Worm (Caenorhabditis elegans): Measurements from ENCODE around the gene dct-18.

The dct-18 gene

ce11 chrII:12931456-12931923, at the start of gene dct-18:
Gene dct-18 (plus strand): TSS chrII:12931873.
- TF ChIP-seq ref-1 (GFP tag; conservative IDR thresholded peaks at IDR 0.05) (no peak), ztf-29 (GFP tag; IDR thresholded peaks at IDR 0.05) (no peak), flt-1 (GFP tag; IDR thresholded peaks at IDR 0.05) (no peak), cog-1 (tag; optimal IDR thresholded peaks at IDR 0.05) (no peak), tab-1 (GFP tag; IDR thresholded peaks at IDR 0.05) (no peak), T22C8.4 (GFP tag; IDR thresholded peaks at IDR 0.05) (no peak), med-1 (GFP tag; optimal IDR thresholded peaks at IDR 0.05; ENCODE audit: insufficient read depth) (no peak), ztf-23 (GFP tag; IDR thresholded peaks at IDR 0.05) (no peak), klf-2 (GFP tag; conservative IDR thresholded peaks at IDR 0.05) (no peak)

ce11 chrII:12884972-12885371, 46.7 kb upstream of the dct-18 start, which contains the start of gene sra-14:
Gene sra-14 (plus strand): TSS chrII:12885272.
- TF ChIP-seq ztf-29 (GFP tag; IDR thresholded peaks at IDR 0.05) = no peak
- TF ChIP-seq ref-1 (GFP tag; conservative IDR thresholded peaks at IDR 0.05) = no peak
- no peak for TF ChIP-seq cog-1 (tag; optimal IDR thresholded peaks at IDR 0.05)
- no peak for TF ChIP-seq ztf-23 (GFP tag; IDR thresholded peaks at IDR 0.05)
- TF ChIP-seq flt-1 (GFP tag; IDR thresholded peaks at IDR 0.05) = no peak
- no peak for TF ChIP-seq med-1 (GFP tag; optimal IDR thresholded peaks at IDR 0.05; ENCODE audit: insufficient read depth)
- no peak for TF ChIP-seq tab-1 (GFP tag; IDR thresholded peaks at IDR 0.05)
- TF ChIP-seq T22C8.4 (GFP tag; IDR thresholded peaks at IDR 0.05) = no peak
- TF ChIP-seq klf-2 (GFP tag; conservative IDR thresholded peaks at IDR 0.05) = no peak

- TF ChIP-seq ztf-29 (GFP tag; IDR thresholded peaks at IDR 0.05) (no peak), flt-1 (GFP tag; IDR thresholded peaks at IDR 0.05) (no peak), T22C8.4 (GFP tag; IDR thresholded peaks at IDR 0.05) (no peak), cog-1 (tag; optimal IDR thresholded peaks at IDR 0.05) (no peak), klf-2 (GFP tag; conservative IDR thresholded peaks at IDR 0.05) (no peak)
These were observed 43.2 kb upstream of the dct-18 start, which contains the start of gene F35C5.3 for ce11 chrII:12888471-12888870. Gene F35C5.3 (plus strand): TSS chrII:12888771.

ce11 chrII:12892407-12892806, 39.3 kb upstream of the dct-18 start:
- TF ChIP-seq med-1 (GFP tag; optimal IDR thresholded peaks at IDR 0.05; ENCODE audit: insufficient read depth) = no peak
- no peak for TF ChIP-seq flt-1 (GFP tag; IDR thresholded peaks at IDR 0.05)
- no peak for TF ChIP-seq ztf-23 (GFP tag; IDR thresholded peaks at IDR 0.05)
- no peak for TF ChIP-seq ztf-29 (GFP tag; IDR thresholded peaks at IDR 0.05)
- no peak for TF ChIP-seq ref-1 (GFP tag; conservative IDR thresholded peaks at IDR 0.05)
- TF ChIP-seq klf-2 (GFP tag; conservative IDR thresholded peaks at IDR 0.05) = no peak
- no peak for TF ChIP-seq T22C8.4 (GFP tag; IDR thresholded peaks at IDR 0.05)
- TF ChIP-seq cog-1 (tag; optimal IDR thresholded peaks at IDR 0.05) = no peak
- no peak for TF ChIP-seq tab-1 (GFP tag; IDR thresholded peaks at IDR 0.05)

ce11 chrII:12895078-12895670, 36.5 kb upstream of the dct-18 start, which contains the start of the genes clec-62 and clec-63:
Gene clec-62 (minus strand): TSS chrII:12895128.
Gene clec-63 (plus strand): TSS chrII:12895638.
- TF ChIP-seq ztf-23 (GFP tag; IDR thresholded peaks at IDR 0.05) (no peak), klf-2 (GFP tag; conservative IDR thresholded peaks at IDR 0.05) (no peak), ztf-29 (GFP tag; IDR thresholded peaks at IDR 0.05) (no peak), med-1 (GFP tag; optimal IDR thresholded peaks at IDR 0.05; ENCODE audit: insufficient read depth) (no peak), cog-1 (tag; optimal IDR thresholded peaks at IDR 0.05) (no peak), T22C8.4 (GFP tag; IDR thresholded peaks at IDR 0.05) (no peak), ref-1 (GFP tag; conservative IDR thresholded peaks at IDR 0.05) (no peak), tab-1 (GFP tag; IDR thresholded peaks at IDR 0.05) (no peak), flt-1 (GFP tag; IDR thresholded peaks at IDR 0.05) (no peak)

- TF ChIP-seq klf-2 (GFP tag; conservative IDR thresholded peaks at IDR 0.05) (no peak), ztf-29 (GFP tag; IDR thresholded peaks at IDR 0.05) (no peak), tab-1 (GFP tag; IDR thresholded peaks at IDR 0.05) (no peak), flt-1 (GFP tag; IDR thresholded peaks at IDR 0.05) (no peak), med-1 (GFP tag; optimal IDR thresholded peaks at IDR 0.05; ENCODE audit: insufficient read depth) (no peak), cog-1 (tag; optimal IDR thresholded peaks at IDR 0.05) (no peak), T22C8.4 (GFP tag; IDR thresholded peaks at IDR 0.05) (no peak), ztf-23 (GFP tag; IDR thresholded peaks at IDR 0.05) (no peak), ref-1 (GFP tag; conservative IDR thresholded peaks at IDR 0.05) (no peak)
These were observed 35.0 kb upstream of the dct-18 start for ce11 chrII:12896666-12897065.

ce11 chrII:12897361-12897760, 34.3 kb upstream of the dct-18 start:
- TF ChIP-seq flt-1 (GFP tag; IDR thresholded peaks at IDR 0.05) (no peak), ztf-23 (GFP tag; IDR thresholded peaks at IDR 0.05) (no peak), klf-2 (GFP tag; conservative IDR thresholded peaks at IDR 0.05) (no peak), ztf-29 (GFP tag; IDR thresholded peaks at IDR 0.05) (no peak), tab-1 (GFP tag; IDR thresholded peaks at IDR 0.05) (no peak), cog-1 (tag; optimal IDR thresholded peaks at IDR 0.05) (no peak)

ce11 chrII:12897942-12898341, 33.7 kb upstream of the dct-18 start, which contains the start of gene clec-64:
Gene clec-64 (plus strand): TSS chrII:12898242.
- TF ChIP-seq ztf-29 (GFP tag; IDR thresholded peaks at IDR 0.05) = no peak
- TF ChIP-seq med-1 (GFP tag; optimal IDR thresholded peaks at IDR 0.05; ENCODE audit: insufficient read depth) = no peak
- no peak for TF ChIP-seq cog-1 (tag; optimal IDR thresholded peaks at IDR 0.05)
- no peak for TF ChIP-seq ref-1 (GFP tag; conservative IDR thresholded peaks at IDR 0.05)
- TF ChIP-seq tab-1 (GFP tag; IDR thresholded peaks at IDR 0.05) = no peak
- no peak for TF ChIP-seq ztf-23 (GFP tag; IDR thresholded peaks at IDR 0.05)
- no peak for TF ChIP-seq klf-2 (GFP tag; conservative IDR thresholded peaks at IDR 0.05)
- TF ChIP-seq T22C8.4 (GFP tag; IDR thresholded peaks at IDR 0.05) = no peak
- TF ChIP-seq flt-1 (GFP tag; IDR thresholded peaks at IDR 0.05) = no peak

- TF ChIP-seq med-1 (GFP tag; optimal IDR thresholded peaks at IDR 0.05; ENCODE audit: insufficient read depth) (no peak), T22C8.4 (GFP tag; IDR thresholded peaks at IDR 0.05) (no peak), ref-1 (GFP tag; conservative IDR thresholded peaks at IDR 0.05) (no peak), klf-2 (GFP tag; conservative IDR thresholded peaks at IDR 0.05) (no peak), tab-1 (GFP tag; IDR thresholded peaks at IDR 0.05) (no peak), ztf-23 (GFP tag; IDR thresholded peaks at IDR 0.05) (no peak), flt-1 (GFP tag; IDR thresholded peaks at IDR 0.05) (no peak), cog-1 (tag; optimal IDR thresholded peaks at IDR 0.05) (no peak), ztf-29 (GFP tag; IDR thresholded peaks at IDR 0.05) (no peak)
These were observed 30.6 kb upstream of the dct-18 start, which contains the start of gene clec-65 for ce11 chrII:12901025-12901424. Gene clec-65 (plus strand): TSS chrII:12901325.

Measured in whole organism, midembryonic.